Worm (Caenorhabditis elegans): Measurements from ENCODE around the gene F41G3.10.

The F41G3.10 gene

ce11 chrII:6710596-6710995 lies 38.7 kb downstream of the F41G3.10 start:
- no peak for TF ChIP-seq hlh-4 (tag; optimal IDR thresholded peaks at IDR 0.05)
- TF ChIP-seq efl-1 (optimal IDR thresholded peaks at IDR 0.05): no peak
- TF ChIP-seq efl-1 (GFP tag; optimal IDR thresholded peaks at IDR 0.05 in 1 of 2): peak in 1 of 2 experiments; percentile 14

- no peak for TF ChIP-seq mep-1 (tag; optimal IDR thresholded peaks at IDR 0.05)
- peak; percentile 67 for TF ChIP-seq fkh-10 (GFP tag; optimal IDR thresholded peaks at IDR 0.05)
- TF ChIP-seq unc-30 (tag; optimal IDR thresholded peaks at IDR 0.05): no peak
- no peak for TF ChIP-seq isw-1 (GFP tag; IDR thresholded peaks at IDR 0.05)
- no peak for TF ChIP-seq pqm-1 (tag; optimal IDR thresholded peaks at IDR 0.05)
- TF ChIP-seq zag-1 (tag; optimal IDR thresholded peaks at IDR 0.05): no peak
- no peak for TF ChIP-seq nhr-76 (tag; optimal IDR thresholded peaks at IDR 0.05)
- TF ChIP-seq blmp-1 (tag; optimal IDR thresholded peaks at IDR 0.05): peak; percentile 29
- peak; percentile 49 for TF ChIP-seq lin-14 (GFP tag; optimal IDR thresholded peaks at IDR 0.05)
These were observed 39.6 kb downstream of the F41G3.10 start for ce11 chrII:6709680-6710079.

DNA sequence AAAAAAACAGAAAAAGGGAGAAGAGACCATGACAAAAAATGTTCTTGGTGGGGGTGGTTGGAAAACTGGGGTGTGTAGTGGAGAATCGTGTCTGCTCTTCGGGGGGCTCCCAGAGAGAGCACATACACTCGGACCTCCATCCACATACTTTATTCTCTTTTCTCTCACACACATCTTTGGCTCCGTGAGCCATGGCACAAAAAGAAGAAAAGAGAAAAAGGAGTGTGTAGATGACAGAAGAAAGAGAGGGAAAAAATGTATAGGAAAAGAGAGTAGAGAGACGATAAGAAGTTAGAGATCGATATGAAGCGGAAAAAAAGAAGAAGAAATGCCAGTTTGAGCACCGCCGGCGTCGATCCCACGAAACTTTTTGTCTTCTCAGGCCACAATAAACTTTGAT lies 40.3 kb downstream of the F41G3.10 start:
- peak; percentile 9 to 66 for TF ChIP-seq lsy-2 (tag; optimal IDR thresholded peaks at IDR 0.05)
- no peak for TF ChIP-seq C34B4.2 (tag; optimal IDR thresholded peaks at IDR 0.05)
- TF ChIP-seq nhr-237 (tag; optimal IDR thresholded peaks at IDR 0.05): no peak
- no peak for TF ChIP-seq mdl-1 (tag; optimal IDR thresholded peaks at IDR 0.05)
- peak; percentile 40 for TF ChIP-seq swsn-7 (tag; optimal IDR thresholded peaks at IDR 0.05)
- peak; percentile 62 for TF ChIP-seq nhr-71 (tag; optimal IDR thresholded peaks at IDR 0.05)
- TF ChIP-seq egl-27 (tag; optimal IDR thresholded peaks at IDR 0.05): no peak
- no peak for TF ChIP-seq mef-2 (tag; optimal IDR thresholded peaks at IDR 0.05)
- TF ChIP-seq alr-1 (tag; optimal IDR thresholded peaks at IDR 0.05; ENCODE audit: borderline replicate concordance): no peak
- peak; percentile 90 for TF ChIP-seq lin-14 (GFP tag; optimal IDR thresholded peaks at IDR 0.05)
- peak; percentile 40 for TF ChIP-seq mep-1 (tag; optimal IDR thresholded peaks at IDR 0.05)
- TF ChIP-seq ceh-90 (tag; optimal IDR thresholded peaks at IDR 0.05): no peak
- TF ChIP-seq efl-1 (optimal IDR thresholded peaks at IDR 0.05): peak; percentile 14 to 28
- TF ChIP-seq efl-1 (GFP tag; optimal IDR thresholded peaks at IDR 0.05 in 1 of 2): peak in 1 of 2 experiments; percentile 18
- TF ChIP-seq nhr-47 (tag; optimal IDR thresholded peaks at IDR 0.05): peak; percentile 29
- no peak for TF ChIP-seq nhr-11 (tag; optimal IDR thresholded peaks at IDR 0.05)
- TF ChIP-seq lin-13 (GFP tag; optimal IDR thresholded peaks at IDR 0.05): no peak
- TF ChIP-seq dsc-1 (tag; optimal IDR thresholded peaks at IDR 0.05): peak; percentile 14
- TF ChIP-seq snu-23 (GFP tag; optimal IDR thresholded peaks at IDR 0.05): peak; percentile 58
- TF ChIP-seq unc-98 (GFP tag; IDR thresholded peaks at IDR 0.05): no peak
- peak; percentile 8 for TF ChIP-seq fkh-10 (GFP tag; optimal IDR thresholded peaks at IDR 0.05)
- no peak for TF ChIP-seq lin-39 (tag; optimal IDR thresholded peaks at IDR 0.05)
- TF ChIP-seq isw-1 (GFP tag; IDR thresholded peaks at IDR 0.05): 0 out of 2 replicates have a peak, but pooled peaks have one; percentile 19
- no peak for TF ChIP-seq mab-9 (GFP tag; IDR thresholded peaks at IDR 0.05)
- TF ChIP-seq nhr-19 (GFP tag; conservative IDR thresholded peaks at IDR 0.05): peak; percentile 32; the same call in 1 of the 2 replicates
- TF ChIP-seq lin-35 (GFP tag; optimal IDR thresholded peaks at IDR 0.05): peak in 1 of 2 experiments; percentile 18
- TF ChIP-seq ztf-4 (tag; optimal IDR thresholded peaks at IDR 0.05): no peak
- TF ChIP-seq elt-3 (tag; optimal IDR thresholded peaks at IDR 0.05): no peak
- no peak for TF ChIP-seq nhr-77 (tag; optimal IDR thresholded peaks at IDR 0.05)
- peak; percentile 14 for TF ChIP-seq xbp-1 (tag; optimal IDR thresholded peaks at IDR 0.05)
- peak; percentile 13 for TF ChIP-seq tbx-2 (tag; optimal IDR thresholded peaks at IDR 0.05)
- TF ChIP-seq dpl-1 (GFP tag; optimal IDR thresholded peaks at IDR 0.05): peak in 1 of 3 experiments; percentile 13
- no peak for TF ChIP-seq jun-1 (tag; optimal IDR thresholded peaks at IDR 0.05)
- TF ChIP-seq C16A3.4 (tag; optimal IDR thresholded peaks at IDR 0.05): peak; percentile 23
- peak in 2 of 3 experiments; percentile 33 to 57 for TF ChIP-seq ceh-82 (tag; optimal IDR thresholded peaks at IDR 0.05)
- TF ChIP-seq nhr-20 (tag; optimal IDR thresholded peaks at IDR 0.05): peak; percentile 8
- peak; percentile 49 for TF ChIP-seq rnt-1 (tag; optimal IDR thresholded peaks at IDR 0.05)

All from whole organism, L1 larva.